Fruit fly (Drosophila melanogaster) whole organism, pupa: ENCODE data around the gene kst.
A peak's percentile ranks its signal among the peaks of the same experiment; 100 is the strongest.

ENCODE experiments used
- CG10348 ChIP-seq: fragments of 200-800 bp; sonication (Bioruptor generic); IDR thresholded peaks from 2 replicates; pipeline ENCODE4 v1.3.6; 2022; ENCODE audit warnings: missing biosample characterization, missing genetic modification characterization
- CG13204 ChIP-seq: fragments of 200-800 bp; sonication (Bioruptor generic); optimal IDR thresholded peaks from 2 replicates; lab custom pipeline; 2018; ENCODE audit warnings: missing biosample characterization, mild to moderate bottlenecking, missing genetic modification characterization, moderate library complexity
- CG17806 ChIP-seq: fragments of 200-800 bp; sonication (Bioruptor generic); optimal IDR thresholded peaks from 2 replicates; lab custom pipeline; 2018; ENCODE audit warnings: missing biosample characterization, mild to moderate bottlenecking, missing genetic modification characterization, moderate library complexity
- CG34367 ChIP-seq: fragments of 200-800 bp; sonication (Bioruptor generic); optimal IDR thresholded peaks from 2 replicates; lab custom pipeline; 2018; ENCODE audit warnings: missing biosample characterization, mild to moderate bottlenecking, missing genetic modification characterization
- CG9948 ChIP-seq: fragments of 200-800 bp; sonication (Bioruptor generic); optimal IDR thresholded peaks from 2 replicates; lab custom pipeline; 2018; ENCODE audit warnings: missing biosample characterization, mild to moderate bottlenecking, missing genetic modification characterization, moderate library complexity
- D1 ChIP-seq: fragments of 200-800 bp; sonication (Bioruptor generic); optimal IDR thresholded peaks from 2 replicates; lab custom pipeline; 2018; ENCODE audit warnings: missing biosample characterization, mild to moderate bottlenecking, missing genetic modification characterization, moderate library complexity
- EcR ChIP-seq: fragments of 200-800 bp; sonication (Bioruptor generic); optimal IDR thresholded peaks from 3 replicates; lab custom pipeline; 2019; ENCODE audit warnings: missing biosample characterization, missing genetic modification characterization, mild to moderate bottlenecking, moderate library complexity, missing genetic modification reagents
- Ets98B ChIP-seq: fragments of 200-800 bp; sonication (Bioruptor generic); IDR thresholded peaks from 2 replicates; pipeline ENCODE4 v1.3.6; 2022; ENCODE audit warnings: missing biosample characterization, missing genetic modification characterization
- Pif1B ChIP-seq: fragments of 200-800 bp; sonication (Bioruptor generic); optimal IDR thresholded peaks from 3 replicates; lab custom pipeline; 2016; ENCODE audit warnings: missing biosample characterization, missing genetic modification characterization
- rn ChIP-seq: fragments of 200-800 bp; sonication (Bioruptor generic); IDR thresholded peaks from 2 replicates; pipeline ENCODE4 v1.3.6; 2022; ENCODE audit warnings: missing biosample characterization, missing genetic modification characterization

DNA sequence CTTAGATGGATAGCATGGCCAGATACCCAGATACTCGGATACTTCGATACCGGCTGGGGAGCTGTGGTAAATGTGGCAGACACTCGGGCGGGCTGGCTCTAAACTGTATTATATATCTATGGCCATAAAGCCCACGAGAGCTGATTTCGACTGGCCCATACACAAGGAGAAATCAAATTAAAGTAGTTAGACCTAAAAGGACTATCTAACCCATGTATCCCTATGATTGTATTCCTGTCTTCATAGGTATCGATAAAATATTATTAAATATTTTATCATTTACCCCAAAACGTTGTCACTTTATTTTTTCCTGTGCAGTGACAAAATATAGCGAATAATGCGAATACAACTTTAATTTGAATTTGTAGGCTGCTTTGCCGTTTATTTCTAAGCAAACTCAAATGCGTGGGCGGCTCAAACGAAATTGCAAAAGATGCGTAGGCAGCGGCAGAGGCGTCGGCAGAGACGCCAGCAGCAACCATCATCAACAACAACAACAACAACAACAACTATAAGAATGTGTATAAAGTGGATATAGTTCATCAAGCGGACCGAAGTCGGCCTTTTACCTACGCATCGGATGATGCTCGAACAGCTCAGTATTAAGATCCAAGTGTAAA lies 45.3 kb downstream of the kst start:
- TF ChIP-seq EcR (GFP tag; lab: Kevin White, UChicago) (no peak), CG13204 (no peak), Pif1B (GFP tag; lab: Kevin White, UChicago) (no peak), rn (GFP tag; lab: Robert Waterston, UW) (peak; percentile 41; the same call in 1 of the 2 replicates), CG9948 (tag; lab: Kevin White, UChicago) (no peak), Ets98B (peak; percentile 69), CG10348 (GFP tag; lab: Robert Waterston, UW) (0 out of 2 replicates have a peak, but pooled peaks have one; percentile 31), D1 (tag; lab: Kevin White, UChicago) (no peak), CG34367 (tag; lab: Kevin White, UChicago) (no peak), CG17806 (no peak)
